Fruit fly (Drosophila melanogaster) whole organism, embryonic: Measurements from ENCODE around the gene janB.

Experiments
- Aef1 ChIP-seq: fragments of 200-800 bp; sonication (Bioruptor generic); IDR thresholded peaks from 3 replicates; pipeline ENCODE4 v1.3.6; 2022; ENCODE audit warnings: missing biosample characterization, missing genetic modification characterization
- Atf6 ChIP-seq: fragments of 200-800 bp; sonication (Bioruptor generic); IDR thresholded peaks from 2 replicates; pipeline ENCODE4 v1.3.6; 2022; ENCODE audit warnings: missing biosample characterization, missing genetic modification characterization
- Bgb ChIP-seq: fragments of 200-800 bp; sonication (Bioruptor generic); IDR thresholded peaks from 2 replicates; pipeline ENCODE4 v1.3.6; 2022; ENCODE audit warnings: missing biosample characterization, missing genetic modification characterization; ENCODE audit not compliant: partially characterized antibody
- CG10274 ChIP-seq: fragments of 200-800 bp; sonication (Bioruptor generic); optimal IDR thresholded peaks from 3 replicates; lab custom pipeline; 2017; ENCODE audit warnings: missing biosample characterization, mild to moderate bottlenecking, missing genetic modification characterization
- CG10462 ChIP-seq: fragments of 200-800 bp; sonication (Bioruptor generic); optimal IDR thresholded peaks from 2 replicates; lab custom pipeline; 2016; ENCODE audit warnings: missing biosample characterization, missing genetic modification characterization
- CG10565 ChIP-seq: fragments of 200-800 bp; sonication (Bioruptor generic); optimal IDR thresholded peaks from 3 replicates; lab custom pipeline; 2016; ENCODE audit warnings: missing biosample characterization, mild to moderate bottlenecking, missing genetic modification characterization
- CG10959 ChIP-seq: fragments of 200-800 bp; sonication (Bioruptor generic); IDR thresholded peaks from 2 replicates; pipeline ENCODE4 v1.3.6; 2022; ENCODE audit warnings: missing biosample characterization, missing genetic modification characterization
- CG12391 ChIP-seq: fragments of 200-800 bp; sonication (Bioruptor generic); optimal IDR thresholded peaks from 3 replicates; lab custom pipeline; 2018; ENCODE audit warnings: missing biosample characterization, mild to moderate bottlenecking, missing genetic modification characterization, moderate library complexity
- CG12769 ChIP-seq: fragments of 200-800 bp; sonication (Bioruptor generic); optimal IDR thresholded peaks from 2 replicates; lab custom pipeline; 2019; ENCODE audit warnings: missing biosample characterization, mild to moderate bottlenecking, missing genetic modification characterization, moderate library complexity
- CG14860 ChIP-seq: fragments of 200-800 bp; sonication (Bioruptor generic); IDR thresholded peaks from 3 replicates; pipeline ENCODE4 v1.3.6; 2022; ENCODE audit warnings: missing biosample characterization, missing genetic modification characterization; ENCODE audit not compliant: partially characterized antibody
- CG15073 ChIP-seq: fragments of 200-800 bp; sonication (Bioruptor generic); optimal IDR thresholded peaks from 2 replicates; lab custom pipeline; 2016; ENCODE audit warnings: missing biosample characterization, missing genetic modification characterization
- CG17361 ChIP-seq: fragments of 200-800 bp; sonication (Bioruptor generic); IDR thresholded peaks from 3 replicates; pipeline ENCODE4 v1.3.6; 2022; ENCODE audit warnings: missing biosample characterization, missing genetic modification characterization
- CG17829 ChIP-seq: fragments of 200-800 bp; optimal IDR thresholded peaks from 2 replicates; lab custom pipeline; 2019; ENCODE audit warnings: missing biosample characterization, mild to moderate bottlenecking, missing genetic modification characterization, moderate library complexity
- CG30020 ChIP-seq: fragments of 200-800 bp; optimal IDR thresholded peaks from 2 replicates; lab custom pipeline; 2019; ENCODE audit warnings: missing biosample characterization, mild to moderate bottlenecking, missing genetic modification characterization, moderate library complexity
- CG34224 ChIP-seq: fragments of 200-800 bp; sonication (Bioruptor generic); IDR thresholded peaks from 3 replicates; pipeline ENCODE4 v1.3.6; 2022; ENCODE audit warnings: missing biosample characterization, missing genetic modification characterization; ENCODE audit not compliant: partially characterized antibody
- CG3847 ChIP-seq: fragments of 200-800 bp; sonication (Bioruptor generic); IDR thresholded peaks from 2 replicates; pipeline ENCODE4 v1.3.6; 2022; ENCODE audit warnings: missing biosample characterization, missing genetic modification characterization
- CG6175 ChIP-seq: fragments of 200-800 bp; sonication (Bioruptor generic); IDR thresholded peaks from 3 replicates; pipeline ENCODE4 v1.3.6; 2022; ENCODE audit warnings: missing biosample characterization, missing genetic modification characterization
- CG6654 ChIP-seq: fragments of 200-800 bp; sonication (Bioruptor generic); optimal IDR thresholded peaks from 2 replicates; lab custom pipeline; 2017; ENCODE audit warnings: missing biosample characterization, mild to moderate bottlenecking, missing genetic modification characterization
- CG8944 ChIP-seq: fragments of 200-800 bp; sonication (Bioruptor generic); optimal IDR thresholded peaks from 3 replicates; lab custom pipeline; 2016; ENCODE audit warnings: missing biosample characterization, missing genetic modification characterization
- Elba2 ChIP-seq: fragments of 200-800 bp; sonication (Bioruptor generic); optimal IDR thresholded peaks from 3 replicates; lab custom pipeline; 2016; ENCODE audit warnings: missing biosample characterization, missing genetic modification characterization
- GATAe ChIP-seq: fragments of 200-800 bp; sonication (Bioruptor generic); conservative IDR thresholded peaks from 2 replicates; pipeline ENCODE4 v1.3.6; 2022; ENCODE audit warnings: missing biosample characterization, missing genetic modification characterization
- Gsc ChIP-seq: fragments of 200-800 bp; sonication (Bioruptor generic); IDR thresholded peaks from 2 replicates; pipeline ENCODE4 v1.3.6; 2022; ENCODE audit warnings: missing biosample characterization, missing genetic modification characterization
- HLH4C ChIP-seq: fragments of 200-800 bp; sonication (Bioruptor generic); IDR thresholded peaks from 3 replicates; pipeline ENCODE4 v1.3.6; 2022; ENCODE audit warnings: missing biosample characterization, missing genetic modification characterization; ENCODE audit not compliant: partially characterized antibody
- HmgZ ChIP-seq: fragments of 200-800 bp; sonication (Bioruptor generic); optimal IDR thresholded peaks from 2 replicates; lab custom pipeline; 2018; ENCODE audit warnings: missing biosample characterization, mild to moderate bottlenecking, missing genetic modification characterization
- Lhr ChIP-seq: fragments of 200-800 bp; sonication (Bioruptor generic); optimal IDR thresholded peaks from 3 replicates; lab custom pipeline; 2017; ENCODE audit warnings: mild to moderate bottlenecking, missing biosample characterization, missing genetic modification reagents, missing genetic modification characterization
- MBD-R2 ChIP-seq: fragments of 200-800 bp; sonication (Bioruptor generic); IDR thresholded peaks from 2 replicates; pipeline ENCODE4 v1.3.6; 2022; ENCODE audit warnings: missing biosample characterization, missing genetic modification characterization
- Meics ChIP-seq: fragments of 200-800 bp; sonication (Bioruptor generic); optimal IDR thresholded peaks from 2 replicates; lab custom pipeline; 2017; ENCODE audit warnings: missing biosample characterization, mild to moderate bottlenecking, missing genetic modification characterization
- Nf-YC ChIP-seq: fragments of 200-800 bp; optimal IDR thresholded peaks from 3 replicates; lab custom pipeline; 2019; ENCODE audit warnings: missing biosample characterization, mild to moderate bottlenecking, missing genetic modification characterization, moderate library complexity
- Ravus ChIP-seq: fragments of 200-800 bp; sonication (Bioruptor generic); IDR thresholded peaks from 2 replicates; pipeline ENCODE4 v1.3.6; 2022; ENCODE audit warnings: missing biosample characterization, missing genetic modification characterization
- Sry-β ChIP-seq: fragments of 200-800 bp; sonication (Bioruptor generic); optimal IDR thresholded peaks from 2 replicates; lab custom pipeline; 2018; ENCODE audit warnings: missing biosample characterization, mild to moderate bottlenecking, missing genetic modification characterization, moderate library complexity
- TFAM ChIP-seq: fragments of 200-800 bp; sonication (Bioruptor generic); optimal IDR thresholded peaks from 2 replicates; lab custom pipeline; 2017; ENCODE audit warnings: missing biosample characterization, missing genetic modification characterization, inconsistent platforms
- Trl ChIP-seq, 3 experiments: fragments of >200 bp in 2 of 3; fragments of 200-800 bp in 1 of 3; sonication (Bioruptor generic) in 1 of 3; optimal IDR thresholded peaks; 2 replicates in 1 of 3; 3 replicates in 2 of 3; lab custom pipeline; 2016 to 2017; ENCODE audit warnings: missing biosample characterization in 1 of 3, missing genetic modification characterization in 1 of 3
- Usf ChIP-seq: fragments of 200-800 bp; sonication (Bioruptor generic); optimal IDR thresholded peaks from 2 replicates; lab custom pipeline; 2017; ENCODE audit warnings: missing genotype, missing biosample characterization, missing genetic modification characterization
- Xrp1 ChIP-seq: fragments of 200-800 bp; sonication (Bioruptor generic); IDR thresholded peaks from 2 replicates; pipeline ENCODE4 v1.3.6; 2022; ENCODE audit warnings: missing biosample characterization, missing genetic modification characterization
- abd-A ChIP-seq: fragments of 200-800 bp; sonication (Bioruptor generic); optimal IDR thresholded peaks from 3 replicates; lab custom pipeline; 2019; ENCODE audit warnings: missing biosample characterization, mild to moderate bottlenecking, missing genetic modification characterization, moderate library complexity
- corto ChIP-seq: fragments of 200-800 bp; sonication (Bioruptor generic); optimal IDR thresholded peaks from 2 replicates; lab custom pipeline; 2016; ENCODE audit warnings: missing biosample characterization, mild to moderate bottlenecking, missing genetic modification characterization, moderate library complexity
- crc ChIP-seq: fragments of 200-800 bp; sonication (Bioruptor generic); optimal IDR thresholded peaks from 2 replicates; lab custom pipeline; 2016; ENCODE audit warnings: missing biosample characterization, missing genetic modification characterization
- dmrt11E ChIP-seq: fragments of 200-800 bp; sonication (Bioruptor generic); optimal IDR thresholded peaks from 3 replicates; lab custom pipeline; 2018; ENCODE audit warnings: missing biosample characterization, mild to moderate bottlenecking, missing genetic modification characterization, moderate library complexity
- ewg ChIP-seq: fragments of 200-800 bp; sonication (Bioruptor generic); optimal IDR thresholded peaks from 3 replicates; lab custom pipeline; 2017; ENCODE audit warnings: mild to moderate bottlenecking, missing biosample characterization, missing genetic modification reagents, missing genetic modification characterization
- grn ChIP-seq: fragments of 200-800 bp; sonication (Bioruptor generic); optimal IDR thresholded peaks from 3 replicates; lab custom pipeline; 2017; ENCODE audit warnings: missing biosample characterization, missing genetic modification characterization
- gt ChIP-seq: fragments of 200-800 bp; sonication (Bioruptor generic); IDR thresholded peaks from 2 replicates; pipeline ENCODE4 v1.3.6; 2022; ENCODE audit warnings: missing biosample characterization, missing genetic modification characterization
- her ChIP-seq: fragments of 200-800 bp; sonication (Bioruptor generic); optimal IDR thresholded peaks from 2 replicates; lab custom pipeline; 2016; ENCODE audit warnings: missing biosample characterization, missing genetic modification characterization
- ind ChIP-seq: fragments of 200-800 bp; sonication (Bioruptor generic); optimal IDR thresholded peaks from 3 replicates; lab custom pipeline; 2016; ENCODE audit warnings: missing biosample characterization, missing genetic modification characterization
- klu ChIP-seq: fragments of 200-800 bp; sonication (Bioruptor generic); IDR thresholded peaks from 2 replicates; pipeline ENCODE4 v1.3.6; 2022; ENCODE audit warnings: missing biosample characterization, missing genetic modification characterization
- kni ChIP-seq: fragments of 200-800 bp; sonication (Bioruptor generic); optimal IDR thresholded peaks from 3 replicates; lab custom pipeline; 2017; ENCODE audit warnings: mild to moderate bottlenecking, missing biosample characterization, missing genetic modification reagents, missing genetic modification characterization
- org-1 ChIP-seq: fragments of 200-800 bp; sonication (Bioruptor generic); optimal IDR thresholded peaks from 2 replicates; lab custom pipeline; 2017; ENCODE audit warnings: missing biosample characterization, missing genetic modification characterization
- ranshi ChIP-seq: fragments of 200-800 bp; sonication (Bioruptor generic); IDR thresholded peaks from 2 replicates; pipeline ENCODE4 v1.3.6; 2022; ENCODE audit warnings: missing biosample characterization, missing genetic modification characterization
- sc ChIP-seq, 3 experiments: fragments of >200 bp in 2 of 3; fragments of 200-800 bp in 1 of 3; sonication (Bioruptor generic) in 1 of 3; optimal IDR thresholded peaks; 2 replicates in 2 of 3; 3 replicates in 1 of 3; lab custom pipeline; 2017; ENCODE audit warnings: mild to moderate bottlenecking in 1 of 3, missing biosample characterization in 1 of 3, missing genetic modification characterization in 1 of 3, missing genetic modification reagents in 1 of 3
- trh ChIP-seq: fragments of 200-800 bp; sonication (Bioruptor generic); optimal IDR thresholded peaks from 2 replicates; lab custom pipeline; 2016; ENCODE audit warnings: missing biosample characterization, missing genetic modification characterization

janB gene

dm6 chr3R:30060451-30061153, 22.1 kb upstream of the janB start (continued):
- TF ChIP-seq sc (optimal IDR thresholded peaks at IDR 0.05; lab: Kevin White, UChicago) (no peak), sc (GFP tag; optimal IDR thresholded peaks at IDR 0.05; lab: Kevin White, UChicago) (no peak), CG34224 (no peak), HLH4C (GFP tag; lab: Robert Waterston, UW) (peak; percentile 50; the same call in 2 of the 3 replicates), Nf-YC (no peak), dmrt11E (tag; lab: Kevin White, UChicago) (no peak), Xrp1 (GFP tag; lab: Robert Waterston, UW) (no peak), CG6654 (GFP tag; lab: Kevin White, UChicago) (no peak), abd-A (tag; lab: Kevin White, UChicago) (peak; percentile 90), crc (GFP tag; lab: Kevin White, UChicago) (no peak), gt (GFP tag; lab: Robert Waterston, UW) (no peak), kni (GFP tag; lab: Kevin White, UChicago) (peak; percentile 76), Gsc (GFP tag; lab: Robert Waterston, UW) (no peak), MBD-R2 (GFP tag; lab: Robert Waterston, UW) (no peak), ewg (no peak), klu (GFP tag; lab: Robert Waterston, UW) (no peak), corto (GFP tag; lab: Kevin White, UChicago) (no peak), Atf6 (GFP tag; lab: Robert Waterston, UW) (no peak), CG12391 (tag; lab: Kevin White, UChicago) (no peak), CG15073 (no peak), HmgZ (tag; lab: Kevin White, UChicago) (no peak), CG6175 (GFP tag; lab: Robert Waterston, UW) (no peak), CG8944 (GFP tag; lab: Kevin White, UChicago) (no peak), CG10959 (GFP tag; lab: Robert Waterston, UW) (no peak), Usf (no peak), org-1 (GFP tag; lab: Kevin White, UChicago) (no peak), GATAe (GFP tag; lab: Robert Waterston, UW) (no peak), Aef1 (GFP tag; lab: Robert Waterston, UW) (no peak), CG10462 (no peak), CG30020 (tag; lab: Kevin White, UChicago) (no peak), ind (no peak), CG10565 (GFP tag; lab: Kevin White, UChicago) (no peak), CG14860 (GFP tag; lab: Robert Waterston, UW) (peak; percentile 46; the same call in 2 of the 3 replicates), her (GFP tag; lab: Kevin White, UChicago) (no peak), TFAM (GFP tag; lab: Kevin White, UChicago) (no peak), CG17829 (tag; lab: Kevin White, UChicago) (no peak), Bgb (no peak), trh (GFP tag; lab: Kevin White, UChicago) (no peak), CG12769 (tag; lab: Kevin White, UChicago) (peak; percentile 75), CG10274 (no peak), Sry-β (GFP tag; lab: Kevin White, UChicago) (no peak), CG3847 (GFP tag; lab: Robert Waterston, UW) (no peak), Ravus (GFP tag; lab: Robert Waterston, UW) (no peak), Elba2 (GFP tag; lab: Kevin White, UChicago) (no peak), Lhr (GFP tag; lab: Kevin White, UChicago) (no peak), Meics (GFP tag; lab: Kevin White, UChicago) (no peak), grn (GFP tag; lab: Kevin White, UChicago) (no peak), ranshi (no peak), CG17361 (no peak), Trl (optimal IDR thresholded peaks at IDR 0.05; lab: Kevin White, UChicago) (no peak), Trl (GFP tag; optimal IDR thresholded peaks at IDR 0.05; lab: Kevin White, UChicago) (no peak)
